Worm (Caenorhabditis elegans) whole organism, late embryonic: ENCODE data around the gene W03B1.3.

ENCODE experiments used
- C38D4.7 ChIP-seq: fragments of 200-800 bp; sonication (Bioruptor generic); optimal IDR thresholded peaks from 2 replicates; lab custom pipeline; 2018; ENCODE audit warnings: mild to moderate bottlenecking, missing genetic modification characterization, moderate library complexity, missing compliant biosample characterization
- ama-1 ChIP-seq: fragments of 150-350 bp; optimal IDR thresholded peaks from 2 replicates; lab custom pipeline; 2014
- ceh-45 ChIP-seq: fragments of 200-800 bp; sonication (Bioruptor generic); IDR thresholded peaks from 2 replicates; pipeline ENCODE4 v1.3.6; 2022; ENCODE audit warnings: missing genetic modification reagents, missing genetic modification characterization, missing compliant biosample characterization
- ceh-6 ChIP-seq: fragments of 200-800 bp; sonication (Bioruptor generic); optimal IDR thresholded peaks from 2 replicates; lab custom pipeline; 2018; ENCODE audit warnings: mild to moderate bottlenecking, missing genetic modification characterization, missing compliant biosample characterization
- sox-4 ChIP-seq: sonication (generic microtip); optimal IDR thresholded peaks from 2 replicates; lab custom pipeline; 2017; ENCODE audit warnings: mild to moderate bottlenecking, missing genetic modification characterization, inconsistent platforms, missing compliant biosample characterization
- tbx-7 ChIP-seq: sonication (generic microtip); optimal IDR thresholded peaks from 2 replicates; lab custom pipeline; 2016; ENCODE audit warnings: missing genotype, missing genetic modification characterization, missing compliant biosample characterization

DNA sequence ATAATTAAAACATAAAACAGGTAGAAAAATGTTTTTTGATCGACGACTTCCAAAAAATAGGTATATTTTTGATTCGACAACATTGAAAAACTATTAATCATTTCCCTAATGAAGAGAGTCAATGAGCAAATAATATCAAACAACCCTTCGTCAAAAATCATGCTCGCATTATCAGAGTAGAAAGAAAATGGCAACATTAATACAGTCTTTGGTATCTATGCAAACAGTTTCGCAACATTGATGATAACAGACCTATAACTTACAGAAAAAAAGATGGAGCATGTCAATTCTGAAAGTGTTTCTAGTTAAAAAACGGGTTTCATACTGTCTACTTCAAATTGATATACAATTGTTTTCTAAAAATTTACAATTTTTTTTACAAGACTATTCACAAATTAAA lies 51.0 kb downstream of the W03B1.3 start:
- TF ChIP-seq tbx-7 = no peak
- TF ChIP-seq ama-1 = no peak
- TF ChIP-seq ceh-6 (GFP tag; lab: Kevin White, UChicago) = no peak
- no peak for TF ChIP-seq sox-4 (tag; lab: Kevin White, UChicago)
- TF ChIP-seq C38D4.7 (GFP tag; lab: Kevin White, UChicago) = no peak
- TF ChIP-seq ceh-45 (GFP tag; lab: Robert Waterston, UW) = no peak
